Worm (Caenorhabditis elegans) whole organism, midembryonic: ENCODE results near the gene K07H8.7.

Experiments used
- T22C8.4 ChIP-seq: fragments of 200-800 bp; sonication (Bioruptor generic); IDR thresholded peaks from 2 replicates; pipeline ENCODE4 v1.3.6; 2022; ENCODE audit warnings: missing genetic modification characterization, missing compliant biosample characterization
- cog-1 ChIP-seq: sonication (generic microtip); optimal IDR thresholded peaks from 2 replicates; lab custom pipeline; 2016; ENCODE audit warnings: missing genetic modification characterization, missing compliant biosample characterization
- flt-1 ChIP-seq: fragments of 200-800 bp; sonication (Bioruptor generic); IDR thresholded peaks from 2 replicates; pipeline ENCODE4 v1.3.6; 2022; ENCODE audit warnings: missing genetic modification characterization, missing compliant biosample characterization
- klf-2 ChIP-seq: fragments of 200-800 bp; sonication (Bioruptor generic); conservative IDR thresholded peaks from 2 replicates; pipeline ENCODE4 v1.3.6; 2022; ENCODE audit warnings: missing genetic modification reagents, missing genetic modification characterization, missing compliant biosample characterization
- med-1 ChIP-seq: sonication (generic microtip); optimal IDR thresholded peaks from 2 replicates; lab custom pipeline; 2017; ENCODE audit warnings: missing genetic modification characterization, mild to moderate bottlenecking, missing compliant biosample characterization, antibody characterized with exemption, missing genetic modification reagents; ENCODE audit not compliant: insufficient read depth
- ref-1 ChIP-seq: fragments of 200-800 bp; sonication (Bioruptor generic); conservative IDR thresholded peaks from 2 replicates; pipeline ENCODE4 v1.3.6; 2022; ENCODE audit warnings: missing genetic modification reagents, missing genetic modification characterization, missing compliant biosample characterization
- tab-1 ChIP-seq: fragments of 200-800 bp; sonication (Bioruptor generic); IDR thresholded peaks from 2 replicates; pipeline ENCODE4 v1.3.6; 2022; ENCODE audit warnings: missing genetic modification characterization, missing compliant biosample characterization
- ztf-23 ChIP-seq: fragments of 200-800 bp; sonication (Bioruptor generic); IDR thresholded peaks from 2 replicates; pipeline ENCODE4 v1.3.6; 2022; ENCODE audit warnings: missing genetic modification reagents, missing genetic modification characterization, missing compliant biosample characterization
- ztf-29 ChIP-seq: fragments of 200-800 bp; sonication (Bioruptor generic); IDR thresholded peaks from 2 replicates; pipeline ENCODE4 v1.3.6; 2022; ENCODE audit warnings: missing genetic modification reagents, missing genetic modification characterization, missing compliant biosample characterization

Gene K07H8.7

DNA sequence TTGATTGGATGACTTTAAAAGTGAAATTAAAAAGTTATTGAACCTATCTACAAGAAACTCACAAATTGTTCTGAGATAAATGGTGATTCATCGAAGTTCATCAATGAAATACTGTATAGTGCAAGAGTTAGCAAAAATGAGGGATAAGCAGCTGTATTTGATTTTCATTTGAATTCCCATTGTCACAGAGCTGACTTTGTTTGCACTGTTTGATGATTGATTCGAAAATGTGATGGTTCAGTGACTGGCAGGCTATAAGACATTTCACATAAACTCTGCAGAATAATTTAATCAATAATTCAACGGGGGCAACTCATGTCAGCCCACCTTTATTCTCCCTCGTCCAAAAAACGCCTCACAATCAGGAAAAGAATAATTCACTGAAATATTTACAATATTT is 16.2 kb downstream of the K07H8.7 start, which contains the start of gene T09A12.8:
T09A12.8 (minus strand) TSS at position 101 of the 400 bp plus-strand sequence.
- TF ChIP-seq flt-1 (GFP tag; lab: Robert Waterston, UW), result no peak
- no peak for TF ChIP-seq ztf-29 (GFP tag; lab: Robert Waterston, UW)
- no peak for TF ChIP-seq ref-1 (GFP tag; lab: Robert Waterston, UW)
- no peak for TF ChIP-seq tab-1
- TF ChIP-seq med-1, result no peak
- no peak for TF ChIP-seq T22C8.4 (GFP tag; lab: Robert Waterston, UW)
- no peak for TF ChIP-seq ztf-23 (GFP tag; lab: Robert Waterston, UW)
- no peak for TF ChIP-seq cog-1 (tag; lab: Kevin White, UChicago)
- no peak for TF ChIP-seq klf-2 (GFP tag; lab: Robert Waterston, UW)

DNA sequence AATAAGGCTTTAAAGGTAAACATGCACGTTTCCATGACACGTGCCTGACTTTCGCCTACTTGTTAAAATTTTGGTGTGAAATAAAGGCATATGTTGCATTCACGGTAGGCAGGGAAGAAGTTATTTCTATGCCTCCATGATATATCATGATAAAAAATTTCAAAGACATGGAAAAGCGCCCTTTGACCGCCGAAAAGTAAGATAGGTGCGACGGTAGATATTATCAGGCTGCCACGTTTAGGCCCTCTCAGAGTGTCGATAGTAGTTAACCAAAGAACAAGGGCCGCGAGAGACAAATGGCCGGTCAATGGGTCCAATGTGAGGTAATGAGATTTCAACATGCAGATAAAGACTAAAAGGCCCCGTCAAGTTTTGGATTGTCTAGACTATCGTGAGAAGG is 16.6 kb downstream of the K07H8.7 start:
- TF ChIP-seq ztf-23 (GFP tag; lab: Robert Waterston, UW) (no peak), cog-1 (tag; lab: Kevin White, UChicago) (no peak), ztf-29 (GFP tag; lab: Robert Waterston, UW) (no peak), ref-1 (GFP tag; lab: Robert Waterston, UW) (no peak), klf-2 (GFP tag; lab: Robert Waterston, UW) (no peak)

DNA sequence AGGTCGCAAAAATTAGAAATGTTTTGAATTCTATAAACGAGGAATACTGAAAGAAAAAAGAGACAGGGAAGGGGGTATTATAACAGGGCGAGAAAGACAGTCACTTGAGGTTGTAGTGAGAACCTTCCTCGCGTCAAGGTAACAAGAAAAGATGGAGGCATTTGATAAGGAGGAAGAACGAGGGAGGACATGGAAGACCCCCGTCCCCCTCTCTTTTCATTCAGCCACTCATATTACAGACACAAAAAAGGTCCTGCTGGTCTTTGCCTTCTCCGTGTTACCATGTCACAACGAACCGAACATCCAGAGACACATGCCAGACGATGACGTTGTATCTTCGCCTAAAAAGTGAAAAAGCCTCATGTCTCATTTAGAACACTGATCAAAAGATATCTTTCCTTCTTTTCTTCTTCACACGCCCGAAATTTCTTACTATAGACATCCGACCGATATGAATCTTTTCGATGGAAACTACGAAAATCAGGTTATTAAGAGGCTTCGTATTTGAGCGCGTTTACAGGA is 18.4 kb downstream of the K07H8.7 start:
- TF ChIP-seq tab-1 (no peak), cog-1 (tag; lab: Kevin White, UChicago) (no peak), ztf-23 (GFP tag; lab: Robert Waterston, UW) (no peak), med-1 (no peak), klf-2 (GFP tag; lab: Robert Waterston, UW) (no peak), ztf-29 (GFP tag; lab: Robert Waterston, UW) (no peak), flt-1 (GFP tag; lab: Robert Waterston, UW) (no peak), T22C8.4 (GFP tag; lab: Robert Waterston, UW) (no peak), ref-1 (GFP tag; lab: Robert Waterston, UW) (no peak)

DNA sequence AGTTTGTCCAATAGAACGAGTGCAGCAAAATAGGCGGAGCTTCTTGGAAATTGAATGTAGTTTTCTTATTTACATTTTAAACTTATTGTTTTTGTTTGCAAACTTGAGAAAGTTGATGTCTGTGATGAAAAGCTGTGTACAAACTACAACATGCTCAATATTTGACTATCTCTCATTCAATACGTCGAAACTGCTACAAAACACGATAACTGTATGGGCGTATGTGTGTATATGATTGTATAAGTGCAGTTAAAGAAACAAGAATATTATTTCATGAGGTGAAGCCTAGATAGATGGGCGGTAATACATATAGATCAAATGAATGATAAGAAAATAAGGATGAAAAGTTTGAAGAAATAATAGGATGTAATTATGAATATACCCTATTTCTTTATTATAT is 20.2 kb downstream of the K07H8.7 start:
- TF ChIP-seq klf-2 (GFP tag; lab: Robert Waterston, UW) (no peak), med-1 (no peak), tab-1 (no peak)

DNA sequence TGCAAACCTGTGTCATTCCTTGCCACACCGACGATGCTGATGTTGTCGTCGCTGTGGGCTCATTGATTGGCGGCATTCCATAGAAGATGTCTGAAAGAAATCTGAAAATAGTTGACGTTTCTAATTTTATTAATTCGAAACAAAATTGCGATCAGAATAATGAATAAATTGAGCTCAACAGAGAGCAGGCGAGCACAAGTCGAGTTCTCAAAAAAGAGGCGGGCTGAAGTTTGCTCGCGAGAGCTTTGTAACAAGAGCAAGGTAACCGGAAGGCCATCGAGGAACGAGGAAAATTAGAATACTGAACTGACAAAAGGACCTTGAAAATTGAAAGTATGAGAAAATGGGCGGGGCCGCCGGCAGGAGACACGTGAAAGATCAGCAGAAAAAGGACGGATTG is 23.3 kb downstream of the K07H8.7 start, which contains the start of gene nhr-66:
nhr-66 (minus strand) TSS at position 101 of the 400 bp plus-strand sequence.
- TF ChIP-seq cog-1 (tag; lab: Kevin White, UChicago), result no peak
- no peak for TF ChIP-seq flt-1 (GFP tag; lab: Robert Waterston, UW)
- no peak for TF ChIP-seq ztf-29 (GFP tag; lab: Robert Waterston, UW)
- TF ChIP-seq T22C8.4 (GFP tag; lab: Robert Waterston, UW), result no peak
- TF ChIP-seq med-1, result no peak
- TF ChIP-seq tab-1, result no peak
- no peak for TF ChIP-seq klf-2 (GFP tag; lab: Robert Waterston, UW)
- TF ChIP-seq ztf-23 (GFP tag; lab: Robert Waterston, UW), result no peak
- no peak for TF ChIP-seq ref-1 (GFP tag; lab: Robert Waterston, UW)

DNA sequence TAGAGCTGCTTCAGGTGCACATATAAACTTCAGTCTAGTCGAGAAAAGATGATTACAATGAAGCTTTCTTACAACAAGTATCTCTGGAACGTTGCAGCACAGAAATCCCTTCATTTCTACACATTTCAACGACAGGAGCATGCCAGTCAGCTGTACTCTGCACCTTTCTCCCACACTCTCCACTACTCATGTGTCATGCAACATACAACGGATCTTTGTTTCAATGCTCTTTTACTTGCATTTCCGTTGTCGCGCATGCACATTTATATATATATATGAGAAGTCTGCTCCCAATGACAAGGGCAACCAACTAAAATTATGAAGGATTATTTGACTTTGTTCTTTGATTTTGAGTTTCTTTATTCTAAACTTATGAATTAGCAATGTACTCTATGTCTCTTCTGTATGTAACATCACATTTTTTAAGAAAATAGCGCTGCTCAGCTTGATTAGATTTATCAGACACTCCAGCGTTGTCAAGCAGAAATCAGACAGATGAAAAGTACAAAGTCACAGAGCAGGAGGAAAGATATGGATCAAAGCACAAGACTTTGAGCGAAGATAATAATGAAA is 24.6 kb downstream of the K07H8.7 start:
- TF ChIP-seq ztf-29 (GFP tag; lab: Robert Waterston, UW) (no peak), ztf-23 (GFP tag; lab: Robert Waterston, UW) (no peak), flt-1 (GFP tag; lab: Robert Waterston, UW) (no peak), cog-1 (tag; lab: Kevin White, UChicago) (no peak), tab-1 (no peak), med-1 (no peak), T22C8.4 (GFP tag; lab: Robert Waterston, UW) (no peak), klf-2 (GFP tag; lab: Robert Waterston, UW) (no peak), ref-1 (GFP tag; lab: Robert Waterston, UW) (no peak)

DNA sequence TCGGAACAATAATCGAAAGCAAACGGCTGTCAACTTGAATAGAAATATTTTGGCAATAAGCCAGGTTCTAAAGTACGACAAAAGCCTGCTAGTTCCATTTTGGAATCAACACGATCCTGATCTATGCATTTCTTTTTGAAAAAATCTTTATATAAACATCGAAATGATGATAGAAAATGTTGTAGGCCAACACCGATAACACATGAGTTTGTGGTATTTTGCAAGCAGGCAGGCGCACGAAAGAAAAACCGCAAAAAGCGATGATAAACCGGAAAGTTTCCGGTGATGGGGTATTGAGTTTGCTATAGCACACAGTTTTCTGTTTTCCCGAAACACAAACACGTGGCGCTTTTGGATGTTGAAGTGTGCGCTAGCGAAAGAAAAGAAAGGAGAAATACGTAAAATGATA is 25.7 kb downstream of the K07H8.7 start:
- TF ChIP-seq cog-1 (tag; lab: Kevin White, UChicago) (no peak), klf-2 (GFP tag; lab: Robert Waterston, UW) (no peak)

DNA sequence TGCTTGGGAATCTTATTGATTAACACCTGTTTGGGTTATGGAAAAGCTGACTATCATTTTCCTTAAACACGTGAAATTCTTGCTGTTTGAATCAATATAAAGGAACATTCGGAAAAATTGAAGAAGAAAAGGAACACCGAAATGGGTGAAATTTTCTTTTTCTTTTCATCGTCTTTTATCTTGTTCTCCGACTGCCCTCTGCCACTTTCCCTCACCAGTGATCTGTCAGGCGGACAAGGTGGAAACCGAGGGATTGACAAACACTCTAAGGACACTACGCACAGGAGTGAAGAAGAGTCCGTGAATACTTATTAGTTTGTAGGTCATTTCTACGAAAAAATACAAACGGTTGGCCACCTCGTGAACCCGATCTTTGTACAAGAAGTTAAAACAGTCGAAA is 26.5 kb downstream of the K07H8.7 start:
- TF ChIP-seq cog-1 (tag; lab: Kevin White, UChicago) (no peak), ztf-23 (GFP tag; lab: Robert Waterston, UW) (no peak), ref-1 (GFP tag; lab: Robert Waterston, UW) (no peak), klf-2 (GFP tag; lab: Robert Waterston, UW) (no peak), T22C8.4 (GFP tag; lab: Robert Waterston, UW) (no peak), ztf-29 (GFP tag; lab: Robert Waterston, UW) (no peak), tab-1 (no peak), med-1 (no peak), flt-1 (GFP tag; lab: Robert Waterston, UW) (no peak)

DNA sequence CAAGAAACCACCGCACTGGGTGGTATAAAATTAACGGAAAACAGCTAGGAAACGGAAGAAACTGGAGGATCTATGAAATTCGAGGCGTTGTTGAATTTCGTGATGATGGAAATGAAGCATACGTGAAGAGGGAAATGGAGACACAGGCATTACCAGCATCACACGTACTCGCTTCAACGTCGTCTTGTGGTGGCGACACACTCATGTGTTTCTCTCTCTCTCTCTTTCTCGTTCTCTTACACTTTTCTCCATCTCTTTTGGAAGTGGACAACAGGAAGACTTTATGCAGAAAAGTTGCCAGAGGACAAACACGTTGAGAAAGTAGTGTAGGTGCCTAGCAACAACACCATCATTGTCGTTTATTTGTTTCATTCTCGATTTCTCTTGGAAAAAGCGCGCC is 27.4 kb downstream of the K07H8.7 start:
- no peak for TF ChIP-seq cog-1 (tag; lab: Kevin White, UChicago)
- no peak for TF ChIP-seq flt-1 (GFP tag; lab: Robert Waterston, UW)
- no peak for TF ChIP-seq ztf-29 (GFP tag; lab: Robert Waterston, UW)
- no peak for TF ChIP-seq klf-2 (GFP tag; lab: Robert Waterston, UW)
- TF ChIP-seq ztf-23 (GFP tag; lab: Robert Waterston, UW), result no peak
- TF ChIP-seq T22C8.4 (GFP tag; lab: Robert Waterston, UW), result no peak
- no peak for TF ChIP-seq tab-1
- no peak for TF ChIP-seq ref-1 (GFP tag; lab: Robert Waterston, UW)
- TF ChIP-seq med-1, result no peak

DNA sequence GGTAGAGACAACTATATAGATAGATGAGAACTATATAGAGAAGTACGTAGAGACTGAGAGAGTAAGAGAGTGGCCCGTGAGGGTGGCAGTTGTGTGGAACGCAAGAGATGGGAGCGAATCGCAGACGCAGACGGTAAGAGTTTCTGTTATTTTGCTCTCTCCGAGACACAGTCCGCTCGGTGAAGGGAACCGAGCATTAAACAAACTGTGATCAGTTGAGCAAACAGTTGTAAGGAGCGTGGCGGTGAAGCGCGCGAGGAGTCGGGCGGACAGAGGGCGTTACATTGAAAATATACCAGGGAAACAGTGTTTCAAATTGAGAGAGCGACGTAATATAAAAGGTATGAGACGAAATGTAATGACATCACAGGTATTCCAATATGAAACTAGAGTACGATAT is 30.3 kb downstream of the K07H8.7 start:
- TF ChIP-seq cog-1 (tag; lab: Kevin White, UChicago), result peak; percentile 66
- TF ChIP-seq ztf-23 (GFP tag; lab: Robert Waterston, UW), result 0 out of 2 replicates have a peak, but pooled peaks have one; percentile 54
- 0 out of 2 replicates have a peak, but pooled peaks have one; percentile 28 for TF ChIP-seq flt-1 (GFP tag; lab: Robert Waterston, UW)
- TF ChIP-seq ref-1 (GFP tag; lab: Robert Waterston, UW), result no peak
